Worm (Caenorhabditis elegans) whole organism, L3 larva: ENCODE results near the gene K03B4.8.

ENCODE experiments used
- R02D3.7 ChIP-seq: fragments of 150-350 bp; optimal IDR thresholded peaks from 2 replicates; lab custom pipeline; 2014; ENCODE audit warnings: missing biosample characterization, missing genetic modification characterization
- aly-2 ChIP-seq: fragments of 150-350 bp; optimal IDR thresholded peaks from 2 replicates; lab custom pipeline; 2014; ENCODE audit warnings: missing biosample characterization, missing genetic modification characterization
- ama-1 ChIP-seq: fragments of 150-350 bp; optimal IDR thresholded peaks from 2 replicates; lab custom pipeline; 2018
- ceh-16 ChIP-seq: sonication (generic microtip); optimal IDR thresholded peaks from 2 replicates; lab custom pipeline; 2017; ENCODE audit warnings: missing biosample characterization, missing genetic modification characterization
- ceh-9 ChIP-seq: sonication (generic microtip); optimal IDR thresholded peaks from 2 replicates; lab custom pipeline; 2018; ENCODE audit warnings: missing biosample characterization, missing genetic modification characterization
- daf-12 ChIP-seq: fragments of 150-350 bp; optimal IDR thresholded peaks from 2 replicates; lab custom pipeline; 2014; ENCODE audit warnings: missing biosample characterization, missing genetic modification reagents, missing genetic modification characterization
- egl-5 ChIP-seq: fragments of 150-350 bp; optimal IDR thresholded peaks from 2 replicates; lab custom pipeline; 2017; ENCODE audit warnings: missing biosample characterization, missing genetic modification reagents, missing genetic modification characterization, inconsistent platforms
- elt-1 ChIP-seq: fragments of 150-350 bp; optimal IDR thresholded peaks from 2 replicates; lab custom pipeline; 2014; ENCODE audit warnings: missing biosample characterization, missing genetic modification characterization
- elt-2 ChIP-seq: sonication (generic microtip); optimal IDR thresholded peaks from 2 replicates; lab custom pipeline; 2016; ENCODE audit warnings: missing genetic modification reagents, mild to moderate bottlenecking, missing genetic modification characterization, missing compliant biosample characterization
- elt-3 ChIP-seq, 3 experiments: fragments of 150-350 bp in 1 of 3; sonication (generic microtip) in 2 of 3; optimal IDR thresholded peaks; 2 replicates in 2 of 3; 4 replicates in 1 of 3; lab custom pipeline; 2014 to 2017; ENCODE audit warnings: missing biosample characterization in 3 of 3, missing genetic modification characterization in 3 of 3
- eor-1 ChIP-seq, 2 experiments: fragments of 150-350 bp; optimal IDR thresholded peaks; 2 replicates each; lab custom pipeline; 2014 to 2018; ENCODE audit warnings: missing biosample characterization in 2 of 2, missing genetic modification characterization in 2 of 2
- fkh-10 ChIP-seq: sonication (generic microtip); optimal IDR thresholded peaks from 2 replicates; lab custom pipeline; 2017; ENCODE audit warnings: missing biosample characterization, missing genetic modification reagents, missing genetic modification characterization
- fkh-2 ChIP-seq: fragments of 150-350 bp; optimal IDR thresholded peaks from 2 replicates; lab custom pipeline; 2014; ENCODE audit warnings: missing biosample characterization, missing genetic modification reagents, missing genetic modification characterization
- hmg-11 ChIP-seq: sonication (generic microtip); optimal IDR thresholded peaks from 2 replicates; lab custom pipeline; 2016; ENCODE audit warnings: missing genetic modification characterization, missing compliant biosample characterization
- jun-1 ChIP-seq: fragments of 150-350 bp; optimal IDR thresholded peaks from 2 replicates; lab custom pipeline; 2014; ENCODE audit warnings: missing biosample characterization, missing genetic modification reagents, missing genetic modification characterization
- lin-15B ChIP-seq: fragments of 150-350 bp; optimal IDR thresholded peaks from 2 replicates; lab custom pipeline; 2014; ENCODE audit warnings: missing biosample characterization, missing genetic modification characterization
- lin-39 ChIP-seq: fragments of 150-350 bp; optimal IDR thresholded peaks from 2 replicates; lab custom pipeline; 2018; ENCODE audit warnings: missing biosample characterization, missing genetic modification reagents, missing genetic modification characterization
- lsy-12 ChIP-seq: sonication (generic microtip); optimal IDR thresholded peaks from 2 replicates; lab custom pipeline; 2016; ENCODE audit warnings: mild to moderate bottlenecking, missing genetic modification characterization, missing compliant biosample characterization
- mml-1 ChIP-seq: fragments of 150-350 bp; sonication (generic microtip); optimal IDR thresholded peaks from 3 replicates; lab custom pipeline; 2014; ENCODE audit warnings: missing biosample characterization, missing genetic modification characterization
- nfya-1 ChIP-seq: sonication (generic microtip); optimal IDR thresholded peaks from 2 replicates; lab custom pipeline; 2017; ENCODE audit warnings: missing genetic modification characterization, mild to moderate bottlenecking, missing compliant biosample characterization, antibody characterized with exemption, moderate library complexity; ENCODE audit not compliant: insufficient read depth
- nhr-11 ChIP-seq: fragments of 150-350 bp; optimal IDR thresholded peaks from 2 replicates; lab custom pipeline; 2014; ENCODE audit warnings: missing biosample characterization, missing genetic modification characterization
- nhr-237 ChIP-seq: fragments of 150-350 bp; optimal IDR thresholded peaks from 2 replicates; lab custom pipeline; 2014; ENCODE audit warnings: missing biosample characterization, missing genetic modification characterization
- nhr-25 ChIP-seq: sonication (generic microtip); optimal IDR thresholded peaks from 2 replicates; lab custom pipeline; 2017; ENCODE audit warnings: missing biosample characterization, missing genetic modification characterization
- nhr-28 ChIP-seq: fragments of 150-350 bp; optimal IDR thresholded peaks from 2 replicates; lab custom pipeline; 2014; ENCODE audit warnings: missing biosample characterization, missing genetic modification characterization
- nhr-43 ChIP-seq: sonication (generic microtip); optimal IDR thresholded peaks from 2 replicates; lab custom pipeline; 2016; ENCODE audit warnings: mild to moderate bottlenecking, missing genetic modification characterization, missing compliant biosample characterization; ENCODE audit not compliant: poor library complexity, severe bottlenecking
- nhr-67 ChIP-seq: fragments of 150-350 bp; optimal IDR thresholded peaks from 2 replicates; lab custom pipeline; 2014; ENCODE audit warnings: missing biosample characterization, missing genetic modification characterization
- pha-4 ChIP-seq: fragments of 150-350 bp; optimal IDR thresholded peaks from 2 replicates; lab custom pipeline; 2014; ENCODE audit warnings: missing biosample characterization, missing genetic modification reagents, missing genetic modification characterization
- pqm-1 ChIP-seq: fragments of 150-350 bp; optimal IDR thresholded peaks from 2 replicates; lab custom pipeline; 2017; ENCODE audit warnings: missing biosample characterization, missing genetic modification characterization, inconsistent platforms
- sea-2 ChIP-seq: fragments of 150-350 bp; sonication (generic microtip); optimal IDR thresholded peaks from 4 replicates; lab custom pipeline; 2014; ENCODE audit warnings: missing biosample characterization, missing genetic modification reagents, missing genetic modification characterization
- skn-1 ChIP-seq: fragments of 150-350 bp; optimal IDR thresholded peaks from 2 replicates; lab custom pipeline; 2014; ENCODE audit warnings: missing biosample characterization, missing genetic modification characterization
- snpc-4 ChIP-seq: fragments of 150-350 bp; optimal IDR thresholded peaks from 2 replicates; lab custom pipeline; 2014; ENCODE audit warnings: missing biosample characterization, missing genetic modification characterization
- tbx-2 ChIP-seq: sonication (generic microtip); optimal IDR thresholded peaks from 2 replicates; lab custom pipeline; 2016; ENCODE audit warnings: mild to moderate bottlenecking, missing genetic modification characterization, missing compliant biosample characterization
- unc-39 ChIP-seq: sonication (generic microtip); optimal IDR thresholded peaks from 4 replicates; lab custom pipeline; 2017; ENCODE audit warnings: missing biosample characterization, missing genetic modification characterization
- unc-62 ChIP-seq: fragments of 150-350 bp; sonication (generic microtip); optimal IDR thresholded peaks from 4 replicates; lab custom pipeline; 2014; ENCODE audit warnings: missing biosample characterization, missing genetic modification reagents, missing genetic modification characterization
- zag-1 ChIP-seq: fragments of 150-350 bp; optimal IDR thresholded peaks from 2 replicates; lab custom pipeline; 2014; ENCODE audit warnings: missing biosample characterization, missing genetic modification characterization
- ztf-11 ChIP-seq: fragments of 150-350 bp; optimal IDR thresholded peaks from 2 replicates; lab custom pipeline; 2014; ENCODE audit warnings: missing biosample characterization, missing genetic modification characterization
- ztf-4 ChIP-seq: fragments of 150-350 bp; optimal IDR thresholded peaks from 2 replicates; lab custom pipeline; 2014; ENCODE audit warnings: missing biosample characterization, missing genetic modification characterization

K03B4.8 gene

DNA sequence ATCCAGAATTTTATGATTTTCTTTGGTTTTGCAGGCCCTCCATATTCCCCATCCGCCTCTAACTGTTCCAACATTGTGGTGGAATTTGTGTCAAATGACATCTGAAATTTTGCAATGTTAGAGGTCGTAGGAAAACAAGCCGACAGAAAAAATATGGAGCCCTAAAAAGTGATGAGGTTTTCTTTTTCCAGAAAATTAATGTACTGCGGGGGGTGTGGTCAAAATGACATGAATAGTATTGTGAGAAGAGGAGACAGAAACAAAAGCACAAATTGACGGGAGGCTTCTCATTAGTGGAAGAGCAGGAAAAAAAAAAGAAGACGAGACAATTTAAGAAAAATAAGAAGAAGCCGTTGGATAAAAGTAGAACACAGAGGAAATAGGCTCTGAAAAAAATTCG lies 25.8 kb upstream of the K03B4.8 start, which contains the start of gene ZC266.1:
Gene ZC266.1 (minus strand): TSS at position 101 of the 400 bp plus-strand sequence.
- TF ChIP-seq nhr-11 (tag; lab: Kevin White, UChicago) (no peak), elt-1 (tag; lab: Kevin White, UChicago) (no peak)
- TF ChIP-seq, all 47 proteins: peak for 0

DNA sequence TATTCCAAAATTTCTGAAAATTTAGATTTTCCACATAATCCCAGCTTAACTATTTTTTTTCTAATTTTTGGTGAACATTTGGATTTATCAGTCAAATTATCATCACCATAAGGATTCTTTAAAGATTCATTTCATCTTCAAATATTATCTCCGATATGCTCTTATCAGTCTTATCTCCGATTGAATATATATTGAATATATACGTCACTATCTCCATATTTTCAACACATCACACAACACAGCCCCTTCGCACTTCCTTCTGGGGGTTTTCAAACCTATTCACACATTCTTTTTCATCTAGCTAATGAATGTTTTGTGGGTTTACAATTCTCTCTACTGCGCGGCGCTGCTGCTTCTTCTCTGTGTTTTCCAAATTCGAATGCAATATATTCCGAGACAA lies 24.3 kb upstream of the K03B4.8 start:
- no peak for TF ChIP-seq nhr-25
- TF ChIP-seq mml-1, result no peak
- TF ChIP-seq elt-3 (tag; optimal IDR thresholded peaks at IDR 0.05; lab: Kevin White, UChicago), result no peak
- no peak for TF ChIP-seq snpc-4 (tag; lab: Kevin White, UChicago)

DNA sequence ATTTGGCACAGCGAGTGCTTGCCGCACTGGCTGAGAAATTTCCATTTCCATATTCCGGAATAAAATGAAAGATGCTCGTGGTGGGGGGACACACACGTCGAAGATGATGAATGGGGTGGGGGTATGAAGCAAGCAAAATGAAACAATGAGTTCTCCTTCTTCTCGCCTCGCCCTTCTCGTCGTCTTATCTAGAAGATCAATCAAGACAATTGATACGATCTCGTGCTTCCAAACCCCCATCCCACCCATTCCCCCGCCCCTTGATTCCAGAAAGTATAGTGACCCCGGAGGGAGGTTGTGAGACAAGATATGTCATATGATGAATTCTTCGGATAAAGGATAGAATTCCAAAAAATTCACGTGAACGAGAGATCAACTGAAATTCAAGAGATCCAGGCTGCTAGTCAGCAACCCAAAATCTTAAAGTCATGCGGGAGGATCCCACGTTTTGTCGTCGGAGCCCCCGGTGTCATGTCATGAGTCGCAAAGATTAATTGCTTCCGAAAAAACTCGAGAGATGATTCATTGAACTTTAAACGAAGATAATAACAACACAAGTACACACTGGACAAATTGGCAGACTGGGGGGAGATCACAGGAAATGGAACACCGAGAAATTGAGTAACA lies 20.2 kb upstream of the K03B4.8 start:
- no peak for TF ChIP-seq ceh-16 (tag; lab: Kevin White, UChicago)
- TF ChIP-seq elt-1 (tag; lab: Kevin White, UChicago), result peak; percentile 80
- no peak for TF ChIP-seq elt-3 (tag; optimal IDR thresholded peaks at IDR 0.05; lab: Kevin White, UChicago)
- peak; percentile 68 for TF ChIP-seq nhr-11 (tag; lab: Kevin White, UChicago)
- TF ChIP-seq ceh-9, result no peak
- TF ChIP-seq lin-39 (tag; lab: Kevin White, UChicago), result peak; percentile 41
- no peak for TF ChIP-seq ama-1 (lab: Kevin White, UChicago)
- no peak for TF ChIP-seq jun-1 (tag; lab: Kevin White, UChicago)
- TF ChIP-seq, all 47 proteins: peak for 3

DNA sequence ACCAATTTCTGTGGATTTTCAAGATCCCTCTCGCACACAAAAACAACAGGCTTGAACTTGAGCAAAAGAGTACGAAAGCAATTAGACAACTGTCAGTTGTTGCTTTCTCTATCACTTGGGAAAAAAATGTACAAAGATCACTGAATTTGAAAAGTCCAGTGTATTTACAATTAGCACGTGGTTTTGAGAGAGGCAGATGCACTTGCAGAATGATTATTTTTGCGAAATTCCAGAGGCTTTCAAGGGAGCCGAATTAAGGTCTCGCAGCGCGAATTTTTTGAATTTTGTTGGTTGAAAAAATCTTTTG lies 18.8 kb upstream of the K03B4.8 start:
- no peak for TF ChIP-seq hmg-11 (tag; lab: Kevin White, UChicago)
- no peak for TF ChIP-seq zag-1 (tag; lab: Kevin White, UChicago)
- peak; percentile 7 for TF ChIP-seq lin-39 (tag; lab: Kevin White, UChicago)
- no peak for TF ChIP-seq skn-1 (tag; lab: Kevin White, UChicago)
- no peak for TF ChIP-seq fkh-2
- peak; percentile 32 for TF ChIP-seq nhr-11 (tag; lab: Kevin White, UChicago)
- peak; percentile 39 for TF ChIP-seq nfya-1
- no peak for TF ChIP-seq nhr-25
- no peak for TF ChIP-seq eor-1 (tag; optimal IDR thresholded peaks at IDR 0.05; lab: Kevin White, UChicago)
- TF ChIP-seq egl-5 (tag; lab: Kevin White, UChicago), result peak; percentile 7
- no peak for TF ChIP-seq ztf-4 (tag; lab: Kevin White, UChicago)
- TF ChIP-seq fkh-10 (GFP tag; lab: Kevin White, UChicago), result no peak
- TF ChIP-seq elt-3 (tag; optimal IDR thresholded peaks at IDR 0.05; lab: Kevin White, UChicago), result no peak
- TF ChIP-seq lin-15B (tag; lab: Kevin White, UChicago), result no peak

DNA sequence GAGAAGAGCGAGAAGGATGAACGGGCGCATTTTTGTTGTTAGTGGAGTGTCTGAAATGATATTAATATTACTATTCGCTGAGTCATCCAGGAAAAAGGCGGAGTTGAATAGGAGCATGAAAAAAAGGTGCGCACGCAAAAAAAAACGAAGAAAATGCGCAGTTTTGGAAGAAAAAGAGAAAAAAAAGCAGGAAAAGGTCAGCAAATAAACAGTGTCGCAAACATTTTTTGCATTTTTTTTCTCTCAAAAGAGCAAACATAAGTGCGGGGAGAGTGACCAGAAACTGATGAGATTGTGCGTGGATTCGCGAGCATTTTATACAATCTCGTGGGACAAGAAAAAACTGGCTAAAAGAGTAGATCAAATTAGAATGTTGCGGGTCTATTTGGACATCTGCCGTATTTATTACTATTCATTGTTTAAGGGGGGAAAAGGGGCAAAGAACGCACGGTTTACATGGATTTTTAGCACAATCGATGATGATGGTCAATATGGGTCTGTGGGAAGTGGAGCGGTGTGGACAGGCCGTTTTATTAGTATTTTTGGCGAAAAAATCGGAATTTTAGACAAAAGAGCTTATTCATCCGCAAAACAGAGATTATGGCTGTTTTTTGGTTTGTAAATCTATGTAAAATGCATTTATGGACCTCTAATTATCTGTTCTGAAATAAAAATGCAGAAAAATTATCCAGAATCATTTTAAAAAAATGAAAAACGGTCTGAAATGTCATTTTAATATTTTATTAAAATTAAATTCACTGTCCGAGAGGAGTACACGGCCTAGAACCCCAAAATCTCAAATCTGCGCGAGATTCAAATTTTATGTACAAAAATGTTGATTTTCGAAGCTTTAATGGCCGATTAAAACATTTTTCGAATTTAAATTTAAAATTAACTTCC lies 18.2 kb upstream of the K03B4.8 start, which contains the start of gene cpg-8:
Gene cpg-8 (minus strand): TSS at position 51 of the 900 bp plus-strand sequence.
- TF ChIP-seq nfya-1 (no peak), ceh-9 (no peak), sea-2 (GFP tag; lab: Kevin White, UChicago) (no peak), pqm-1 (tag; lab: Kevin White, UChicago) (no peak), R02D3.7 (tag; lab: Kevin White, UChicago) (no peak)

DNA sequence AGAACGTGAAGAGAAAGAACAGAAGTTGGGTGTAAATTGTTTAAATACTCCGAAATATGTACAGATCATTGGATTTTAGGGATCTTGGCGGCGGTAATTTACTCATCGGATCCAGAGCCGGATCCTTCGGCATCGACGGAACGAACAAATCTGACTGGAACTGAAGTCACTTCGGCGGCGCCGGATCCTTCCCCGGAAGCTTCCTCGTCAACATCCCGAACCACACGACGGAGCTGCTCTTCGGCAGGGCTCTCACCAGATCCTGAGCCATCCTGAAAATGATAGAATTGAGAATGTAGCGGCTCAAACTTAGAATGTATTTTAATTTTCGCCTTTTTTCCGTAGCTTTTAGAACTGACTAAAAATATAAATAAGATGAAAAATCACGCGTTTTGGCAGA lies 17.3 kb upstream of the K03B4.8 start:
- TF ChIP-seq pha-4 (tag; lab: Kevin White, UChicago) (no peak), elt-2 (tag; lab: Kevin White, UChicago) (no peak), daf-12 (no peak), nhr-67 (no peak), skn-1 (tag; lab: Kevin White, UChicago) (no peak), nhr-237 (tag; lab: Kevin White, UChicago) (no peak), unc-62 (no peak), nhr-25 (no peak), nhr-43 (no peak), ztf-11 (no peak), aly-2 (tag; lab: Kevin White, UChicago) (no peak), tbx-2 (tag; lab: Kevin White, UChicago) (no peak), egl-5 (tag; lab: Kevin White, UChicago) (no peak), ceh-9 (no peak), pqm-1 (tag; lab: Kevin White, UChicago) (no peak), zag-1 (tag; lab: Kevin White, UChicago) (no peak), unc-39 (tag; lab: Kevin White, UChicago) (no peak), lsy-12 (tag; lab: Kevin White, UChicago) (no peak), nhr-28 (no peak), elt-1 (tag; lab: Kevin White, UChicago) (no peak)
